Fruit fly (Drosophila melanogaster): ENCODE results near the gene CG14572.

The CG14572 gene

dm6 chr3L:21728616-21729047, 12.7 kb upstream of the CG14572 start, which contains the start of the genes CG11247 and Polr2H:
TSS of gene CG11247 (minus strand) at chr3L:21728806.
TSS of gene Polr2H (plus strand) at chr3L:21728932.
- TF ChIP-seq h (GFP tag; optimal IDR thresholded peaks at IDR 0.05) (peak; percentile 90), Rel (GFP tag; optimal IDR thresholded peaks at IDR 0.05) (no peak), Rel (tag; optimal IDR thresholded peaks at IDR 0.05) (peak; percentile 86), dmrt93B (GFP tag; optimal IDR thresholded peaks at IDR 0.05) (peak; percentile 85), psq (GFP tag; optimal IDR thresholded peaks at IDR 0.05) (peak; percentile 80), ey (GFP tag; optimal IDR thresholded peaks at IDR 0.05) (peak; percentile 91), CG32264 (GFP tag; optimal IDR thresholded peaks at IDR 0.05) (peak; percentile 64), usp (GFP tag; optimal IDR thresholded peaks at IDR 0.05) (no peak), OdsH (GFP tag; optimal IDR thresholded peaks at IDR 0.05) (peak; percentile 81), sage (GFP tag; optimal IDR thresholded peaks at IDR 0.05) (peak; percentile 38), lola (GFP tag; optimal IDR thresholded peaks at IDR 0.05) (no peak), N (GFP tag; optimal IDR thresholded peaks at IDR 0.05) (no peak), jim (GFP tag; optimal IDR thresholded peaks at IDR 0.05) (peak; percentile 27), fru (GFP tag; optimal IDR thresholded peaks at IDR 0.05) (peak; percentile 86), rgr (GFP tag; optimal IDR thresholded peaks at IDR 0.05) (peak; percentile 90), Mio (GFP tag; optimal IDR thresholded peaks at IDR 0.05) (peak; percentile 3), Sp1 (GFP tag; optimal IDR thresholded peaks at IDR 0.05) (peak; percentile 74), Dfd (GFP tag; optimal IDR thresholded peaks at IDR 0.05) (no peak), Hr78 (GFP tag; optimal IDR thresholded peaks at IDR 0.05) (no peak), pan (optimal IDR thresholded peaks at IDR 0.05) (no peak), woc (GFP tag; optimal IDR thresholded peaks at IDR 0.05) (peak; percentile 93), Jra (GFP tag; optimal IDR thresholded peaks at IDR 0.05) (peak; percentile 90), Hnf4 (GFP tag; optimal IDR thresholded peaks at IDR 0.05) (peak; percentile 93), CG9705 (GFP tag; optimal IDR thresholded peaks at IDR 0.05) (peak; percentile 75), brk (GFP tag; optimal IDR thresholded peaks at IDR 0.05) (peak; percentile 77), dsf (GFP tag; optimal IDR thresholded peaks at IDR 0.05; ENCODE audit: borderline replicate concordance) (peak; percentile 60), Dif (GFP tag; optimal IDR thresholded peaks at IDR 0.05; ENCODE audit: partially characterized antibody) (no peak), sv (GFP tag; optimal IDR thresholded peaks at IDR 0.05) (peak; percentile 87), dl (GFP tag; optimal IDR thresholded peaks at IDR 0.05; ENCODE audit: insufficient read depth in 1 of 2, partially characterized antibody in 2 of 2) (no peak), Abd-B (GFP tag; optimal IDR thresholded peaks at IDR 0.05) (no peak), br (GFP tag; optimal IDR thresholded peaks at IDR 0.05) (peak; percentile 86), tai (GFP tag; optimal IDR thresholded peaks at IDR 0.05) (no peak), Myc (optimal IDR thresholded peaks at IDR 0.05) (peak; percentile 56), CrebA (GFP tag; optimal IDR thresholded peaks at IDR 0.05; ENCODE audit: borderline replicate concordance) (no peak), HLH106 (tag; optimal IDR thresholded peaks at IDR 0.05) (peak; percentile 90), GATAd (GFP tag; optimal IDR thresholded peaks at IDR 0.05) (peak; percentile 69), Hr83 (GFP tag; optimal IDR thresholded peaks at IDR 0.05; ENCODE audit: poor library complexity, severe bottlenecking) (peak; percentile 88), foxo (GFP tag; optimal IDR thresholded peaks at IDR 0.05) (peak in 1 of 2 experiments; percentile 92), Vsx2 (GFP tag; optimal IDR thresholded peaks at IDR 0.05; ENCODE audit: partially characterized antibody) (no peak)

dm6 chr3L:21730354-21730753, 11.0 kb upstream of the CG14572 start, which contains the start of gene CG14570:
TSS of gene CG14570 (minus strand) at chr3L:21730454.
- no peak for TF ChIP-seq N (GFP tag; optimal IDR thresholded peaks at IDR 0.05)
- TF ChIP-seq psq (GFP tag; optimal IDR thresholded peaks at IDR 0.05), result no peak
- TF ChIP-seq Hr78 (GFP tag; optimal IDR thresholded peaks at IDR 0.05), result no peak
- TF ChIP-seq usp (GFP tag; optimal IDR thresholded peaks at IDR 0.05), result no peak
- no peak for TF ChIP-seq OdsH (GFP tag; optimal IDR thresholded peaks at IDR 0.05)
- TF ChIP-seq Hnf4 (GFP tag; optimal IDR thresholded peaks at IDR 0.05), result no peak
- TF ChIP-seq HLH106 (tag; optimal IDR thresholded peaks at IDR 0.05), result no peak

Data from whole organism, wandering third instar larva.